Fruit fly (Drosophila melanogaster) whole organism, embryonic: ENCODE data around the gene CG1703.

ENCODE experiments used
- Atf3 ChIP-seq: fragments of 200-800 bp; sonication (Bioruptor generic); optimal IDR thresholded peaks from 3 replicates; lab custom pipeline; 2016; ENCODE audit warnings: missing biosample characterization, missing genetic modification characterization
- Awh ChIP-seq: fragments of 200-800 bp; sonication (Bioruptor generic); IDR thresholded peaks from 2 replicates; pipeline ENCODE4, ENCODE4 v1.3.6; 2022; ENCODE audit warnings: missing biosample characterization, missing genetic modification characterization
- B-H1 ChIP-seq: fragments of 200-800 bp; sonication (Bioruptor generic); IDR thresholded peaks from 3 replicates; pipeline ENCODE4 v1.3.6; 2022; ENCODE audit warnings: missing biosample characterization, missing genetic modification characterization
- CG10565 ChIP-seq: fragments of 200-800 bp; sonication (Bioruptor generic); optimal IDR thresholded peaks from 3 replicates; lab custom pipeline; 2016; ENCODE audit warnings: missing biosample characterization, mild to moderate bottlenecking, missing genetic modification characterization
- CG10979 ChIP-seq: fragments of 200-800 bp; sonication (Bioruptor generic); optimal IDR thresholded peaks from 2 replicates; lab custom pipeline; 2018; ENCODE audit warnings: missing biosample characterization, mild to moderate bottlenecking, missing genetic modification characterization, moderate library complexity
- CG11504 ChIP-seq: fragments of 200-800 bp; sonication (Bioruptor generic); optimal IDR thresholded peaks from 3 replicates; lab custom pipeline; 2019; ENCODE audit warnings: missing biosample characterization, mild to moderate bottlenecking, missing genetic modification characterization, moderate library complexity
- CG1233 ChIP-seq: fragments of 200-800 bp; sonication (Bioruptor generic); optimal IDR thresholded peaks from 4 replicates; lab custom pipeline; 2018; ENCODE audit warnings: missing biosample characterization, mild to moderate bottlenecking, missing genetic modification characterization
- CG13424 ChIP-seq: fragments of 200-800 bp; sonication (Bioruptor generic); optimal IDR thresholded peaks from 2 replicates; lab custom pipeline; 2019; ENCODE audit warnings: missing biosample characterization, mild to moderate bottlenecking, missing genetic modification characterization, moderate library complexity
- CG14050 ChIP-seq: fragments of 200-800 bp; sonication (Bioruptor generic); IDR thresholded peaks from 3 replicates; pipeline ENCODE4 v1.3.6; 2022; ENCODE audit warnings: missing biosample characterization, missing genetic modification characterization
- CG14667 ChIP-seq: fragments of 200-800 bp; sonication (Bioruptor generic); IDR thresholded peaks from 2 replicates; pipeline ENCODE4 v1.3.6; 2022; ENCODE audit warnings: missing biosample characterization, missing genetic modification characterization
- CG15696 ChIP-seq: fragments of 200-800 bp; sonication (Bioruptor generic); optimal IDR thresholded peaks from 2 replicates; lab custom pipeline; 2019; ENCODE audit warnings: missing biosample characterization, mild to moderate bottlenecking, missing genetic modification characterization, moderate library complexity
- CG1602 ChIP-seq: fragments of 200-800 bp; sonication (Bioruptor generic); optimal IDR thresholded peaks from 3 replicates; lab custom pipeline; 2016; ENCODE audit warnings: missing biosample characterization, missing genetic modification characterization
- CG1603 ChIP-seq: fragments of 200-800 bp; sonication (Bioruptor generic); optimal IDR thresholded peaks from 2 replicates; lab custom pipeline; 2019; ENCODE audit warnings: missing biosample characterization, mild to moderate bottlenecking, missing genetic modification characterization, moderate library complexity
- CG17612 ChIP-seq: fragments of 200-800 bp; sonication (Bioruptor generic); IDR thresholded peaks from 2 replicates; pipeline ENCODE4 v1.3.6; 2022; ENCODE audit warnings: missing biosample characterization, missing genetic modification characterization
- CG17802 ChIP-seq: fragments of 200-800 bp; sonication (Bioruptor generic); optimal IDR thresholded peaks from 2 replicates; lab custom pipeline; 2018; ENCODE audit warnings: missing biosample characterization, mild to moderate bottlenecking, missing genetic modification characterization, moderate library complexity
- CG18262 ChIP-seq: fragments of 200-800 bp; optimal IDR thresholded peaks from 3 replicates; lab custom pipeline; 2019; ENCODE audit warnings: missing biosample characterization, mild to moderate bottlenecking, missing genetic modification characterization, moderate library complexity
- CG18619 ChIP-seq: fragments of 200-800 bp; sonication (Bioruptor generic); optimal IDR thresholded peaks from 3 replicates; lab custom pipeline; 2017; ENCODE audit warnings: missing biosample characterization, mild to moderate bottlenecking, missing genetic modification characterization
- CG32532 ChIP-seq: fragments of 200-800 bp; sonication (Bioruptor generic); IDR thresholded peaks from 2 replicates; pipeline ENCODE4 v1.3.6; 2022; ENCODE audit warnings: missing biosample characterization, missing genetic modification characterization
- CG4404 ChIP-seq: fragments of 200-800 bp; sonication (Bioruptor generic); IDR thresholded peaks from 2 replicates; pipeline ENCODE4 v1.3.6; 2022; ENCODE audit warnings: missing biosample characterization, missing genetic modification characterization
- CG6272 ChIP-seq: fragments of 200-800 bp; sonication (Bioruptor generic); IDR thresholded peaks from 2 replicates; pipeline ENCODE4 v1.3.6; 2022; ENCODE audit warnings: missing biosample characterization, missing genetic modification characterization
- CG6683 ChIP-seq: fragments of 200-800 bp; sonication (Bioruptor generic); optimal IDR thresholded peaks from 2 replicates; lab custom pipeline; 2017; ENCODE audit warnings: missing biosample characterization, mild to moderate bottlenecking, missing genetic modification characterization, missing genetic modification reagents
- CG7963 ChIP-seq: fragments of 200-800 bp; sonication (Bioruptor generic); IDR thresholded peaks from 3 replicates; pipeline ENCODE4 v1.3.6; 2022; ENCODE audit warnings: missing biosample characterization, missing genetic modification characterization; ENCODE audit not compliant: partially characterized antibody
- CG8924 ChIP-seq: fragments of 200-800 bp; optimal IDR thresholded peaks from 3 replicates; lab custom pipeline; 2019; ENCODE audit warnings: missing biosample characterization, mild to moderate bottlenecking, missing genetic modification characterization, moderate library complexity
- CG9437 ChIP-seq: fragments of 200-800 bp; sonication (Bioruptor generic); optimal IDR thresholded peaks from 2 replicates; lab custom pipeline; 2018; ENCODE audit warnings: missing biosample characterization, mild to moderate bottlenecking, missing genetic modification characterization
- Chrac-16 ChIP-seq: fragments of 200-800 bp; sonication (Bioruptor generic); optimal IDR thresholded peaks from 3 replicates; lab custom pipeline; 2016; ENCODE audit warnings: missing biosample characterization, missing genetic modification characterization
- Dip2 ChIP-seq: fragments of 200-800 bp; sonication (Bioruptor generic); IDR thresholded peaks from 2 replicates; pipeline ENCODE4 v1.3.6; 2022; ENCODE audit warnings: missing biosample characterization, missing genetic modification characterization
- Dref ChIP-seq: fragments of 200-800 bp; sonication (Bioruptor generic); IDR thresholded peaks from 2 replicates; pipeline ENCODE4 v1.3.6; 2022; ENCODE audit warnings: missing biosample characterization, missing genetic modification characterization
- E2f2 ChIP-seq: fragments of 200-800 bp; sonication (Bioruptor generic); IDR thresholded peaks from 2 replicates; pipeline ENCODE4 v1.3.6; 2022; ENCODE audit warnings: missing biosample characterization, missing genetic modification characterization
- HLH3B ChIP-seq: fragments of 200-800 bp; sonication (Bioruptor generic); IDR thresholded peaks from 2 replicates; pipeline ENCODE4 v1.3.6; 2022; ENCODE audit warnings: missing biosample characterization, missing genetic modification characterization
- Lpt ChIP-seq: fragments of >200 bp; optimal IDR thresholded peaks from 2 replicates; lab custom pipeline; 2018; ENCODE audit warnings: missing biosample characterization, missing genetic modification characterization
- Nf-YC ChIP-seq: fragments of 200-800 bp; optimal IDR thresholded peaks from 3 replicates; lab custom pipeline; 2019; ENCODE audit warnings: missing biosample characterization, mild to moderate bottlenecking, missing genetic modification characterization, moderate library complexity
- Poxn ChIP-seq: fragments of 200-800 bp; sonication (Bioruptor generic); IDR thresholded peaks from 2 replicates; pipeline ENCODE4 v1.3.6; 2022; ENCODE audit warnings: missing biosample characterization, missing genetic modification characterization
- amos ChIP-seq: fragments of 200-800 bp; sonication (Bioruptor generic); IDR thresholded peaks from 2 replicates; pipeline ENCODE4 v1.3.6; 2022; ENCODE audit warnings: missing biosample characterization, missing genetic modification characterization; ENCODE audit not compliant: partially characterized antibody
- croc ChIP-seq: fragments of 200-800 bp; sonication (Bioruptor generic); conservative IDR thresholded peaks from 3 replicates; pipeline ENCODE4 v1.3.6; 2022; ENCODE audit warnings: missing biosample characterization, missing genetic modification characterization
- dati ChIP-seq: fragments of 200-800 bp; sonication (Bioruptor generic); IDR thresholded peaks from 2 replicates; pipeline ENCODE4 v1.3.6; 2022; ENCODE audit warnings: missing biosample characterization, missing genetic modification characterization
- dm ChIP-seq: fragments of 200-800 bp; sonication (Bioruptor generic); optimal IDR thresholded peaks from 3 replicates; lab custom pipeline; 2016; ENCODE audit warnings: missing biosample characterization, missing genetic modification characterization
- emc ChIP-seq: fragments of 200-800 bp; sonication (Bioruptor generic); optimal IDR thresholded peaks from 2 replicates; lab custom pipeline; 2016; ENCODE audit warnings: missing biosample characterization, missing genetic modification characterization
- fu2 ChIP-seq: fragments of 200-800 bp; sonication (Bioruptor generic); optimal IDR thresholded peaks from 2 replicates; lab custom pipeline; 2016; ENCODE audit warnings: missing biosample characterization, missing genetic modification characterization
- gfzf ChIP-seq: fragments of 200-800 bp; sonication (Bioruptor generic); optimal IDR thresholded peaks from 2 replicates; lab custom pipeline; 2016; ENCODE audit warnings: missing biosample characterization, mild to moderate bottlenecking, missing genetic modification characterization, moderate library complexity
- ken ChIP-seq: fragments of 200-800 bp; sonication (Bioruptor generic); IDR thresholded peaks from 3 replicates; pipeline ENCODE4 v1.3.6; 2022; ENCODE audit warnings: missing biosample characterization, missing genetic modification characterization
- lov ChIP-seq, 2 experiments: fragments of 200-800 bp in 1 of 2; fragments of >200 bp in 1 of 2; sonication (Bioruptor generic) in 1 of 2; IDR thresholded peaks in 1 of 2; optimal IDR thresholded peaks in 1 of 2; 2 replicates in 1 of 2; 3 replicates in 1 of 2; pipeline versions ENCODE4 v1.3.6 to Lab custom; 2017 to 2022; ENCODE audit warnings: missing biosample characterization in 1 of 2, missing genetic modification characterization in 1 of 2
- maf-S ChIP-seq: fragments of 200-800 bp; sonication (Bioruptor generic); optimal IDR thresholded peaks from 2 replicates; lab custom pipeline; 2016; ENCODE audit warnings: missing biosample characterization, missing genetic modification characterization
- nmo ChIP-seq: fragments of 200-800 bp; sonication (Bioruptor generic); optimal IDR thresholded peaks from 2 replicates; lab custom pipeline; 2018; ENCODE audit warnings: missing biosample characterization, mild to moderate bottlenecking, missing genetic modification characterization, moderate library complexity
- odd ChIP-seq: fragments of 200-800 bp; sonication (Bioruptor generic); optimal IDR thresholded peaks from 2 replicates; lab custom pipeline; 2017; ENCODE audit warnings: missing biosample characterization, mild to moderate bottlenecking, missing genetic modification characterization
- peb ChIP-seq: fragments of 200-800 bp; sonication (Bioruptor generic); IDR thresholded peaks from 2 replicates; pipeline ENCODE4 v1.3.6; 2022; ENCODE audit warnings: missing biosample characterization, missing genetic modification characterization
- ranshi ChIP-seq: fragments of 200-800 bp; sonication (Bioruptor generic); IDR thresholded peaks from 2 replicates; pipeline ENCODE4 v1.3.6; 2022; ENCODE audit warnings: missing biosample characterization, missing genetic modification characterization
- ro ChIP-seq: fragments of 200-800 bp; sonication (Bioruptor generic); IDR thresholded peaks from 2 replicates; pipeline ENCODE4 v1.3.6; 2022; ENCODE audit warnings: missing biosample characterization, missing genetic modification characterization
- tna ChIP-seq: fragments of 200-800 bp; sonication (Bioruptor generic); IDR thresholded peaks from 2 replicates; pipeline ENCODE4 v1.3.6; 2022; ENCODE audit warnings: missing biosample characterization, missing genetic modification characterization; ENCODE audit not compliant: partially characterized antibody
- tx ChIP-seq: fragments of 200-800 bp; sonication (Bioruptor generic); optimal IDR thresholded peaks from 2 replicates; lab custom pipeline; 2016; ENCODE audit warnings: missing biosample characterization, missing genetic modification characterization
- unc-4 ChIP-seq: fragments of 200-800 bp; sonication (Bioruptor generic); IDR thresholded peaks from 2 replicates; pipeline ENCODE4 v1.3.6; 2022; ENCODE audit warnings: missing biosample characterization, missing genetic modification characterization; ENCODE audit not compliant: partially characterized antibody
- wdn ChIP-seq: fragments of 200-800 bp; sonication (Bioruptor generic); IDR thresholded peaks from 2 replicates; pipeline ENCODE4 v1.3.6; 2022; ENCODE audit warnings: missing biosample characterization, missing genetic modification characterization

Gene CG1703

dm6 chrX:11657140-11657539, 45.4 kb downstream of the CG1703 start (continued):
- TF ChIP-seq Atf3 (GFP tag; lab: Kevin White, UChicago) = no peak
- TF ChIP-seq gfzf (GFP tag; lab: Kevin White, UChicago) = no peak
- TF ChIP-seq CG18262 (tag; lab: Kevin White, UChicago) = peak; percentile 64
- TF ChIP-seq CG4404 (GFP tag; lab: Robert Waterston, UW) = 0 out of 2 replicates have a peak, but pooled peaks have one; percentile 9
- peak; percentile 23 for TF ChIP-seq Chrac-16 (GFP tag; lab: Kevin White, UChicago)
- peak; percentile 53; the same call in 1 of the 2 replicates for TF ChIP-seq ranshi
- peak; percentile 32 for TF ChIP-seq CG1602 (GFP tag; lab: Kevin White, UChicago)
- TF ChIP-seq dati = no peak
- no peak for TF ChIP-seq CG9437 (GFP tag; lab: Kevin White, UChicago)
- no peak for TF ChIP-seq amos (GFP tag; lab: Robert Waterston, UW)
- TF ChIP-seq emc = no peak
- TF ChIP-seq CG6272 (GFP tag; lab: Robert Waterston, UW) = 0 out of 2 replicates have a peak, but pooled peaks have one; percentile 16
- TF ChIP-seq Awh = no peak
- peak; percentile 50 for TF ChIP-seq CG15696 (tag; lab: Kevin White, UChicago)
- TF ChIP-seq odd (GFP tag; lab: Kevin White, UChicago) = peak; percentile 12
- no peak for TF ChIP-seq unc-4
- TF ChIP-seq CG7963 (GFP tag; lab: Robert Waterston, UW) = no peak
- TF ChIP-seq CG18619 (GFP tag; lab: Kevin White, UChicago) = no peak
- TF ChIP-seq CG1603 (tag; lab: Kevin White, UChicago) = peak; percentile 24
- no peak for TF ChIP-seq tna (GFP tag; lab: Robert Waterston, UW)
- TF ChIP-seq dm (GFP tag; lab: Kevin White, UChicago) = no peak
- TF ChIP-seq fu2 = no peak
- no peak for TF ChIP-seq CG10565 (GFP tag; lab: Kevin White, UChicago)
- peak; percentile 12 for TF ChIP-seq CG6683
- no peak for TF ChIP-seq peb
- peak; percentile 48 for TF ChIP-seq Nf-YC (tag; lab: Kevin White, UChicago)
- no peak for TF ChIP-seq CG17612 (GFP tag; lab: Robert Waterston, UW)
- TF ChIP-seq wdn (GFP tag; lab: Robert Waterston, UW) = no peak
- no peak for TF ChIP-seq Dip2 (GFP tag; lab: Robert Waterston, UW)
- TF ChIP-seq maf-S (GFP tag; lab: Kevin White, UChicago) = no peak
- TF ChIP-seq CG14050 = 0 out of 3 replicates have a peak, but pooled peaks have one; percentile 29
- no peak for TF ChIP-seq Dref
- peak; percentile 26; the same call in 1 of the 2 replicates for TF ChIP-seq E2f2 (GFP tag; lab: Robert Waterston, UW)
- no peak; the same call in 1 of the 2 replicates for TF ChIP-seq CG14667
- peak; percentile 56 for TF ChIP-seq nmo
- TF ChIP-seq Poxn (GFP tag; lab: Robert Waterston, UW) = no peak
- TF ChIP-seq CG1233 (GFP tag; lab: Kevin White, UChicago) = peak; percentile 42
- TF ChIP-seq B-H1 (GFP tag; lab: Robert Waterston, UW) = peak; percentile 32; the same call in 2 of the 3 replicates
- TF ChIP-seq Lpt (GFP tag; lab: Kevin White, UChicago) = no peak
- peak; percentile 68 for TF ChIP-seq CG8924 (tag; lab: Kevin White, UChicago)
- no peak for TF ChIP-seq ken (GFP tag; lab: Robert Waterston, UW)
- TF ChIP-seq CG17802 (tag; lab: Kevin White, UChicago) = no peak
- TF ChIP-seq CG13424 (tag; lab: Kevin White, UChicago) = peak; percentile 65
- no peak for TF ChIP-seq croc
- TF ChIP-seq CG10979 (tag; lab: Kevin White, UChicago) = peak; percentile 65
- no peak for TF ChIP-seq lov (optimal IDR thresholded peaks at IDR 0.05; lab: Kevin White, UChicago)
- TF ChIP-seq lov (GFP tag; IDR thresholded peaks at IDR 0.05; lab: Robert Waterston, UW) = no peak
- no peak for TF ChIP-seq ro (GFP tag; lab: Robert Waterston, UW)
- TF ChIP-seq CG32532 = peak; percentile 67
- peak; percentile 57 for TF ChIP-seq HLH3B (GFP tag; lab: Robert Waterston, UW)
- peak; percentile 75 for TF ChIP-seq CG11504
- peak; percentile 28 for TF ChIP-seq tx
